In the genomic region with DNA sequence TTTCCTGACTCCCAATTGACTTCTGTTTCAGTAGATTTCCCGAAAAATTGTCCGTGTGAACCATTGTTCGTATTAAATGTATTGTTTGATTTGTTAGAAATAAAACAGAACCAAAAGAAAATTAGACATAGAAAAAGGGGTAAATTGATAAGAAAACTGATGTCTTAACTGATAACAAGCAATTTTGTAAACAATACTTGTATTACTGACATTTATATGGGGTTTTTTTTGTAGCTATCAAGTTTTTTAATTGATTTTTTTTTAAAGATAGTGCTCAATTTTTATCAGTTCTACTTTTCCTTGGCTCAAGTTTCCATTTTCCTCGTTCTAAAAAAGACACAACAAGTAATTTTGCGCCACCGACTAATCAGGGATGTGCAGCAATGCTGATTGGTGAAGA, we compare ENCODE assay signal across 1 worm cellular context.
A peak's percentile ranks its signal among the peaks of the same experiment; 100 is the strongest.
TF ChIP-seq lines count a peak whose summit lies in the region.

No protein-coding gene starts in this region.

TF ChIP-seq in whole organism, L4 larva, 104 proteins besides CTCF, POLR2A, EP300 and RAD21 (continued from another document):
- peak; percentile 76 for TF ChIP-seq php-3 (GFP tag; IDR thresholded peaks at IDR 0.05; lab: Robert Waterston, UW)
